Worm (Caenorhabditis elegans): ENCODE data around the gene F13A7.1.

DNA sequence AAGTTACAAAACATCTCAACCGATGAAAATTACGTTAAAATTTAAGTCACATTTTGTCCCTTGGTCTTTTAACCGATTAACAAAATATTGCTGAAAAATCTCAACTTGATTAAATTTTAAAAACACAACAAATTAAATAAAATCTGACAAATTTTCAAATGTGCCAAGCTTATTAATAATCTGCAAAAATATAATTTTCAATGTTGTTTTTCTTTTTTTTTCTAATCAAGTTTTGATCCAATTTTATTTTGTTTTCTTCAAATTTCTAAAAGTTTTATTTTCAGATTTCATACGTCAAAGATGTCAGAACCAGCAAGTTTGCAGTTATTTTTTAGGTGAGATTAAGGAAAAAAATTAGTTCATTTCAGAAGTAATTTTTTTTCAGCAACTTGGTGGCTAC is 41.4 kb downstream of the F13A7.1 start, which contains the start of gene srw-87:
- no peak for TF ChIP-seq pha-4 (tag; optimal IDR thresholded peaks at IDR 0.05)
- TF ChIP-seq daf-12 (tag; optimal IDR thresholded peaks at IDR 0.05): no peak
- no peak for TF ChIP-seq zag-1 (tag; optimal IDR thresholded peaks at IDR 0.05)
- no peak for TF ChIP-seq elt-3 (tag; optimal IDR thresholded peaks at IDR 0.05)
- TF ChIP-seq ceh-28 (tag; optimal IDR thresholded peaks at IDR 0.05): no peak
- no peak for TF ChIP-seq skn-1 (tag; optimal IDR thresholded peaks at IDR 0.05)
- TF ChIP-seq nhr-77 (tag; optimal IDR thresholded peaks at IDR 0.05): no peak
